Fruit fly (Drosophila melanogaster) whole organism, prepupa: ENCODE data around the gene ATPsynC.
A peak's percentile ranks its signal among the peaks of the same experiment; 100 is the strongest.

ENCODE experiments used
- Blimp-1 ChIP-seq: fragments of 200-800 bp; sonication (Bioruptor generic); optimal IDR thresholded peaks from 3 replicates; lab custom pipeline; 2017; ENCODE audit warnings: missing biosample characterization, missing genetic modification characterization, mild to moderate bottlenecking, moderate library complexity, missing genetic modification reagents
- CG10631 ChIP-seq: fragments of 200-800 bp; sonication (Bioruptor generic); optimal IDR thresholded peaks from 2 replicates; lab custom pipeline; 2016; ENCODE audit warnings: missing biosample characterization, missing genetic modification characterization
- CG10669 ChIP-seq: fragments of 200-800 bp; sonication (Bioruptor generic); optimal IDR thresholded peaks from 3 replicates; lab custom pipeline; 2018; ENCODE audit warnings: missing biosample characterization, mild to moderate bottlenecking, missing genetic modification characterization, moderate library complexity
- CG11294 ChIP-seq: fragments of 200-800 bp; sonication (Bioruptor generic); IDR thresholded peaks from 2 replicates; pipeline ENCODE4 v1.3.6; 2022; ENCODE audit warnings: missing biosample characterization, missing genetic modification characterization
- CG11902 ChIP-seq: fragments of 200-800 bp; sonication (Bioruptor generic); optimal IDR thresholded peaks from 3 replicates; lab custom pipeline; 2016; ENCODE audit warnings: missing biosample characterization, missing genetic modification characterization
- CG15336 ChIP-seq: fragments of 200-800 bp; sonication (Bioruptor generic); IDR thresholded peaks from 2 replicates; pipeline ENCODE4 v1.3.6; 2022; ENCODE audit warnings: missing biosample characterization, missing genetic modification characterization
- CG3032 ChIP-seq: fragments of 200-800 bp; optimal IDR thresholded peaks from 2 replicates; lab custom pipeline; 2019; ENCODE audit warnings: missing biosample characterization, mild to moderate bottlenecking, missing genetic modification characterization, moderate library complexity
- CG31627 ChIP-seq: fragments of 200-800 bp; sonication (Bioruptor generic); optimal IDR thresholded peaks from 3 replicates; lab custom pipeline; 2016; ENCODE audit warnings: missing biosample characterization, missing genetic modification characterization
- CG34406 ChIP-seq: fragments of 200-800 bp; sonication (Bioruptor generic); optimal IDR thresholded peaks from 3 replicates; lab custom pipeline; 2016; ENCODE audit warnings: missing biosample characterization, missing genetic modification characterization
- CG3919 ChIP-seq: fragments of 200-800 bp; sonication (Bioruptor generic); optimal IDR thresholded peaks from 3 replicates; lab custom pipeline; 2016; ENCODE audit warnings: missing biosample characterization, missing genetic modification characterization
- CG4318 ChIP-seq: fragments of 200-800 bp; sonication (Bioruptor generic); optimal IDR thresholded peaks from 3 replicates; lab custom pipeline; 2017; ENCODE audit warnings: missing biosample characterization, mild to moderate bottlenecking, missing genetic modification characterization
- CG6163 ChIP-seq: fragments of 200-800 bp; sonication (Bioruptor generic); IDR thresholded peaks from 3 replicates; pipeline ENCODE4 v1.3.6; 2022; ENCODE audit warnings: missing biosample characterization, missing genetic modification characterization
- CG6276 ChIP-seq: fragments of 200-800 bp; sonication (Bioruptor generic); optimal IDR thresholded peaks from 2 replicates; lab custom pipeline; 2017; ENCODE audit warnings: missing biosample characterization, mild to moderate bottlenecking, missing genetic modification characterization
- CG6792 ChIP-seq: fragments of 200-800 bp; sonication (Bioruptor generic); optimal IDR thresholded peaks from 3 replicates; lab custom pipeline; 2016; ENCODE audit warnings: missing biosample characterization, missing genetic modification characterization
- CG7368 ChIP-seq: fragments of 200-800 bp; sonication (Bioruptor generic); optimal IDR thresholded peaks from 3 replicates; lab custom pipeline; 2016; ENCODE audit warnings: missing biosample characterization, missing genetic modification characterization
- CG8119 ChIP-seq: fragments of 200-800 bp; sonication (Bioruptor generic); IDR thresholded peaks from 3 replicates; pipeline ENCODE4 v1.3.6; 2022; ENCODE audit warnings: missing biosample characterization, missing genetic modification characterization
- CG8319 ChIP-seq: fragments of 200-800 bp; sonication (Bioruptor generic); optimal IDR thresholded peaks from 3 replicates; lab custom pipeline; 2016; ENCODE audit warnings: missing biosample characterization, missing genetic modification characterization
- Eip75B ChIP-seq: fragments of 200-800 bp; sonication (Bioruptor generic); optimal IDR thresholded peaks from 3 replicates; lab custom pipeline; 2016; ENCODE audit warnings: missing biosample characterization, missing genetic modification characterization
- Eip78C ChIP-seq: fragments of 200-800 bp; sonication (Bioruptor generic); peaks from one replicate; lab custom pipeline; 2016; ENCODE audit warnings: missing biosample characterization, missing genetic modification characterization
- Eip93F ChIP-seq: fragments of 200-800 bp; sonication (Bioruptor generic); optimal IDR thresholded peaks from 2 replicates; lab custom pipeline; 2016; ENCODE audit warnings: missing biosample characterization, mild to moderate bottlenecking, missing genetic modification characterization
- Ets21C ChIP-seq: fragments of 200-800 bp; sonication (Bioruptor generic); optimal IDR thresholded peaks from 3 replicates; lab custom pipeline; 2016; ENCODE audit warnings: missing biosample characterization, missing genetic modification characterization
- Gug ChIP-seq: fragments of 200-800 bp; sonication (Bioruptor generic); IDR thresholded peaks from 2 replicates; pipeline ENCODE4 v1.3.6; 2022; ENCODE audit warnings: missing biosample characterization, missing genetic modification characterization
- Hr38 ChIP-seq: sonication (Bioruptor generic); optimal IDR thresholded peaks from 2 replicates; lab custom pipeline; 2016; ENCODE audit warnings: missing biosample characterization, missing genetic modification characterization
- Hr39 ChIP-seq: fragments of 200-800 bp; sonication (Bioruptor generic); optimal IDR thresholded peaks from 2 replicates; lab custom pipeline; 2016; ENCODE audit warnings: missing biosample characterization, missing genetic modification characterization
- Hr4 ChIP-seq: fragments of 200-800 bp; sonication (Bioruptor generic); optimal IDR thresholded peaks from 3 replicates; lab custom pipeline; 2016; ENCODE audit warnings: missing biosample characterization, missing genetic modification characterization
- Lpt ChIP-seq: fragments of 200-800 bp; sonication (Bioruptor generic); optimal IDR thresholded peaks from 3 replicates; lab custom pipeline; 2016; ENCODE audit warnings: missing biosample characterization, missing genetic modification characterization
- OdsH ChIP-seq: fragments of 200-800 bp; sonication (Bioruptor generic); optimal IDR thresholded peaks from 3 replicates; lab custom pipeline; 2016; ENCODE audit warnings: missing biosample characterization, missing genetic modification characterization
- Smox ChIP-seq: fragments of 200-800 bp; sonication (Bioruptor generic); optimal IDR thresholded peaks from 3 replicates; lab custom pipeline; 2016; ENCODE audit warnings: missing biosample characterization, missing genetic modification characterization
- Sox15 ChIP-seq: fragments of 200-800 bp; sonication (Bioruptor generic); optimal IDR thresholded peaks from 3 replicates; lab custom pipeline; 2016; ENCODE audit warnings: missing biosample characterization, missing genetic modification characterization
- achi ChIP-seq: fragments of 200-800 bp; sonication (Bioruptor generic); optimal IDR thresholded peaks from 3 replicates; lab custom pipeline; 2016; ENCODE audit warnings: missing biosample characterization, missing genetic modification characterization
- acj6 ChIP-seq: fragments of 200-800 bp; sonication (Bioruptor generic); optimal IDR thresholded peaks from 3 replicates; lab custom pipeline; 2016; ENCODE audit warnings: missing biosample characterization, missing genetic modification characterization
- cyc ChIP-seq: fragments of 200-800 bp; sonication (Bioruptor generic); optimal IDR thresholded peaks from 3 replicates; lab custom pipeline; 2016; ENCODE audit warnings: missing biosample characterization, missing genetic modification characterization
- dac ChIP-seq: fragments of 200-800 bp; sonication (Bioruptor generic); optimal IDR thresholded peaks from 2 replicates; lab custom pipeline; 2017; ENCODE audit warnings: missing biosample characterization, mild to moderate bottlenecking, missing genetic modification characterization
- dsx ChIP-seq: fragments of 200-800 bp; optimal IDR thresholded peaks from 3 replicates; lab custom pipeline; 2019; ENCODE audit warnings: missing biosample characterization, mild to moderate bottlenecking, missing genetic modification characterization, moderate library complexity; ENCODE audit not compliant: poor library complexity, severe bottlenecking
- eg ChIP-seq: fragments of 200-800 bp; sonication (Bioruptor generic); IDR thresholded peaks from 3 replicates; pipeline ENCODE4 v1.3.6; 2022; ENCODE audit warnings: missing biosample characterization, missing genetic modification characterization
- esn ChIP-seq: fragments of 200-800 bp; sonication (Bioruptor generic); optimal IDR thresholded peaks from 2 replicates; lab custom pipeline; 2016; ENCODE audit warnings: missing biosample characterization, mild to moderate bottlenecking, missing genetic modification characterization, moderate library complexity
- fd59A ChIP-seq: fragments of 200-800 bp; sonication (Bioruptor generic); optimal IDR thresholded peaks from 2 replicates; lab custom pipeline; 2017; ENCODE audit warnings: missing biosample characterization, mild to moderate bottlenecking, missing genetic modification characterization, missing genetic modification reagents
- fd85E ChIP-seq: fragments of 200-800 bp; sonication (Bioruptor generic); optimal IDR thresholded peaks from 3 replicates; lab custom pipeline; 2016; ENCODE audit warnings: missing biosample characterization, missing genetic modification characterization
- fkh ChIP-seq: fragments of 200-800 bp; sonication (Bioruptor generic); optimal IDR thresholded peaks from 3 replicates; lab custom pipeline; 2017; ENCODE audit warnings: missing biosample characterization, mild to moderate bottlenecking, missing genetic modification characterization, moderate library complexity
- lz ChIP-seq: fragments of 200-800 bp; sonication (Bioruptor generic); optimal IDR thresholded peaks from 3 replicates; lab custom pipeline; 2016; ENCODE audit warnings: missing biosample characterization, missing genetic modification characterization
- net ChIP-seq: fragments of 200-800 bp; sonication (Bioruptor generic); optimal IDR thresholded peaks from 3 replicates; lab custom pipeline; 2016; ENCODE audit warnings: missing biosample characterization, missing genetic modification characterization
- pdm3 ChIP-seq: fragments of 200-800 bp; sonication (Bioruptor generic); optimal IDR thresholded peaks from 3 replicates; lab custom pipeline; 2016; ENCODE audit warnings: missing biosample characterization, missing genetic modification characterization
- salr ChIP-seq, 2 experiments: fragments of 200-800 bp; sonication (Bioruptor generic); optimal IDR thresholded peaks; 3 replicates each; lab custom pipeline; 2016 to 2018; ENCODE audit warnings: missing biosample characterization in 2 of 2, missing genetic modification characterization in 2 of 2, mild to moderate bottlenecking in 1 of 2
- ss ChIP-seq, 2 experiments: fragments of 200-800 bp; sonication (Bioruptor generic); optimal IDR thresholded peaks; 2 replicates in 1 of 2; 3 replicates in 1 of 2; lab custom pipeline; 2017 to 2018; ENCODE audit warnings: mild to moderate bottlenecking in 2 of 2, missing biosample characterization in 2 of 2, missing genetic modification characterization in 2 of 2, moderate library complexity in 1 of 2
- svp ChIP-seq: fragments of 200-800 bp; sonication (Bioruptor generic); peaks from one replicate; lab custom pipeline; 2016; ENCODE audit warnings: missing biosample characterization, missing genetic modification characterization
- topi ChIP-seq: fragments of 200-800 bp; sonication (Bioruptor generic); optimal IDR thresholded peaks from 3 replicates; lab custom pipeline; 2016; ENCODE audit warnings: missing biosample characterization, missing genetic modification characterization
- vri ChIP-seq: fragments of 200-800 bp; sonication (Bioruptor generic); optimal IDR thresholded peaks from 3 replicates; lab custom pipeline; 2016; ENCODE audit warnings: missing biosample characterization, mild to moderate bottlenecking, missing genetic modification characterization

Gene ATPsynC

dm6 chr3R:31222125-31222889 is 2.9 kb upstream of the ATPsynC start (continued):
- TF ChIP-seq CG3032 (tag; lab: Kevin White, UChicago) (peak; percentile 15), achi (GFP tag; lab: Kevin White, UChicago) (peak; percentile 62), Hr39 (GFP tag; lab: Kevin White, UChicago) (peak; percentile 79), ss (GFP tag; optimal IDR thresholded peaks at IDR 0.05; lab: Kevin White, UChicago) (peak; percentile 31 to 59), fd59A (GFP tag; lab: Kevin White, UChicago) (peak; percentile 64), CG8119 (no peak), CG10631 (peak; percentile 62), CG6276 (GFP tag; lab: Kevin White, UChicago) (peak; percentile 32), dsx (GFP tag; lab: Kevin White, UChicago) (peak; percentile 65)

- TF ChIP-seq Ets21C (GFP tag; lab: Kevin White, UChicago) (no peak), Lpt (GFP tag; lab: Kevin White, UChicago) (peak; percentile 52), CG6792 (GFP tag; lab: Kevin White, UChicago) (peak; percentile 25), CG10631 (no peak), acj6 (GFP tag; lab: Kevin White, UChicago) (no peak), Eip93F (GFP tag; lab: Kevin White, UChicago) (peak; percentile 25), CG7368 (GFP tag; lab: Kevin White, UChicago) (peak; percentile 29), dac (GFP tag; lab: Kevin White, UChicago) (peak; percentile 62), eg (GFP tag; lab: Robert Waterston, UW) (no peak), Gug (GFP tag; lab: Robert Waterston, UW) (no peak), svp (GFP tag; lab: Kevin White, UChicago) (peak; percentile 91), CG31627 (GFP tag; lab: Kevin White, UChicago) (no peak), CG15336 (GFP tag; lab: Robert Waterston, UW) (no peak), CG3919 (GFP tag; lab: Kevin White, UChicago) (peak; percentile 29), net (peak; percentile 71), fd85E (GFP tag; lab: Kevin White, UChicago) (no peak), CG10669 (GFP tag; lab: Kevin White, UChicago) (peak; percentile 75), CG8119 (no peak), CG4318 (GFP tag; lab: Kevin White, UChicago) (no peak), esn (GFP tag; lab: Kevin White, UChicago) (no peak), pdm3 (GFP tag; lab: Kevin White, UChicago) (peak; percentile 44), Sox15 (GFP tag; lab: Kevin White, UChicago) (no peak), Eip78C (GFP tag; lab: Kevin White, UChicago) (peak; percentile 68), Eip75B (GFP tag; lab: Kevin White, UChicago) (peak; percentile 41), Hr4 (GFP tag; lab: Kevin White, UChicago) (no peak), CG11294 (GFP tag; lab: Robert Waterston, UW) (no peak), CG11902 (no peak), vri (GFP tag; lab: Kevin White, UChicago) (no peak), OdsH (no peak), CG6163 (GFP tag; lab: Robert Waterston, UW) (no peak), Hr38 (no peak), topi (GFP tag; lab: Kevin White, UChicago) (no peak), fd59A (GFP tag; lab: Kevin White, UChicago) (peak; percentile 59), achi (GFP tag; lab: Kevin White, UChicago) (no peak), fkh (peak; percentile 84), ss (GFP tag; optimal IDR thresholded peaks at IDR 0.05; lab: Kevin White, UChicago) (peak; percentile 88 to 92), Blimp-1 (GFP tag; lab: Kevin White, UChicago) (peak; percentile 37), CG34406 (GFP tag; lab: Kevin White, UChicago) (peak; percentile 41), CG8319 (GFP tag; lab: Kevin White, UChicago) (peak; percentile 26), CG6276 (GFP tag; lab: Kevin White, UChicago) (peak; percentile 85), lz (GFP tag; lab: Kevin White, UChicago) (no peak), Smox (GFP tag; lab: Kevin White, UChicago) (no peak), salr (GFP tag; optimal IDR thresholded peaks at IDR 0.05; lab: Kevin White, UChicago) (peak; percentile 58 to 74), cyc (no peak)
Measured at dm6 chr3R:31221337-31222047, 2.1 kb upstream of the ATPsynC start.
